Fruit fly (Drosophila melanogaster) whole organism, embryonic: Measurements from ENCODE around the gene CG10874.
A peak's percentile ranks its signal among the peaks of the same experiment; 100 is the strongest.

Experiments
- Ada2b ChIP-seq: fragments of 200-800 bp; sonication (Bioruptor generic); IDR thresholded peaks from 2 replicates; pipeline ENCODE4 v1.3.6; 2022; ENCODE audit warnings: missing biosample characterization, missing genetic modification characterization
- Adf1 ChIP-seq: fragments of 200-800 bp; sonication (Bioruptor generic); IDR thresholded peaks from 2 replicates; pipeline ENCODE4 v1.3.6; 2022; ENCODE audit warnings: missing biosample characterization, missing genetic modification characterization
- Awh ChIP-seq: fragments of 200-800 bp; sonication (Bioruptor generic); IDR thresholded peaks from 2 replicates; pipeline ENCODE4, ENCODE4 v1.3.6; 2022; ENCODE audit warnings: missing biosample characterization, missing genetic modification characterization
- BEAF-32 ChIP-seq: fragments of 200-800 bp; sonication (Bioruptor generic); optimal IDR thresholded peaks from 3 replicates; lab custom pipeline; 2017; ENCODE audit warnings: missing biosample characterization, missing genetic modification characterization, mild to moderate bottlenecking, moderate library complexity, missing genetic modification reagents
- Bdp1 ChIP-seq: fragments of 200-800 bp; sonication (Bioruptor generic); optimal IDR thresholded peaks from 3 replicates; lab custom pipeline; 2016; ENCODE audit warnings: missing biosample characterization, missing genetic modification characterization
- Bgb ChIP-seq: fragments of 200-800 bp; sonication (Bioruptor generic); IDR thresholded peaks from 2 replicates; pipeline ENCODE4 v1.3.6; 2022; ENCODE audit warnings: missing biosample characterization, missing genetic modification characterization; ENCODE audit not compliant: partially characterized antibody
- CG11247 ChIP-seq: fragments of 200-800 bp; sonication (Bioruptor generic); IDR thresholded peaks from 2 replicates; pipeline ENCODE4 v1.3.6; 2022; ENCODE audit warnings: missing biosample characterization, missing genetic modification characterization
- CG11560 ChIP-seq: fragments of 200-800 bp; sonication (Bioruptor generic); IDR thresholded peaks from 3 replicates; pipeline ENCODE4 v1.3.6; 2022; ENCODE audit warnings: missing biosample characterization, missing genetic modification characterization
- CG12104 ChIP-seq: fragments of 200-800 bp; sonication (Bioruptor generic); optimal IDR thresholded peaks from 3 replicates; lab custom pipeline; 2016; ENCODE audit warnings: missing biosample characterization, missing genetic modification characterization
- CG12769 ChIP-seq: fragments of 200-800 bp; sonication (Bioruptor generic); optimal IDR thresholded peaks from 2 replicates; lab custom pipeline; 2019; ENCODE audit warnings: missing biosample characterization, mild to moderate bottlenecking, missing genetic modification characterization, moderate library complexity
- CG15514 ChIP-seq: fragments of 200-800 bp; sonication (Bioruptor generic); optimal IDR thresholded peaks from 3 replicates; lab custom pipeline; 2017; ENCODE audit warnings: missing biosample characterization, missing genetic modification characterization, mild to moderate bottlenecking, moderate library complexity, missing genetic modification reagents
- CG17612 ChIP-seq: fragments of 200-800 bp; sonication (Bioruptor generic); IDR thresholded peaks from 2 replicates; pipeline ENCODE4 v1.3.6; 2022; ENCODE audit warnings: missing biosample characterization, missing genetic modification characterization
- CG18599 ChIP-seq: fragments of 200-800 bp; sonication (Bioruptor generic); optimal IDR thresholded peaks from 3 replicates; lab custom pipeline; 2017; ENCODE audit warnings: missing biosample characterization, missing genetic modification characterization, mild to moderate bottlenecking, moderate library complexity, missing genetic modification reagents
- CG18764 ChIP-seq: fragments of 200-800 bp; sonication (Bioruptor generic); optimal IDR thresholded peaks from 3 replicates; lab custom pipeline; 2016; ENCODE audit warnings: missing biosample characterization, missing genetic modification characterization
- CG2199 ChIP-seq: fragments of 200-800 bp; sonication (Bioruptor generic); IDR thresholded peaks from 3 replicates; pipeline ENCODE4 v1.3.6; 2022; ENCODE audit warnings: missing biosample characterization, missing genetic modification characterization
- CG2712 ChIP-seq: fragments of 200-800 bp; optimal IDR thresholded peaks from 3 replicates; lab custom pipeline; 2019; ENCODE audit warnings: missing biosample characterization, mild to moderate bottlenecking, missing genetic modification characterization, moderate library complexity
- CG3407 ChIP-seq: fragments of 200-800 bp; sonication (Bioruptor generic); optimal IDR thresholded peaks from 2 replicates; lab custom pipeline; 2018; ENCODE audit warnings: missing biosample characterization, mild to moderate bottlenecking, missing genetic modification characterization
- CG3847 ChIP-seq: fragments of 200-800 bp; sonication (Bioruptor generic); IDR thresholded peaks from 2 replicates; pipeline ENCODE4 v1.3.6; 2022; ENCODE audit warnings: missing biosample characterization, missing genetic modification characterization
- CG4360 ChIP-seq: fragments of 200-800 bp; sonication (Bioruptor generic); IDR thresholded peaks from 2 replicates; pipeline ENCODE4 v1.3.6; 2022; ENCODE audit warnings: missing biosample characterization, missing genetic modification characterization
- CG4617 ChIP-seq: fragments of 200-800 bp; sonication (Bioruptor generic); optimal IDR thresholded peaks from 3 replicates; lab custom pipeline; 2016; ENCODE audit warnings: missing biosample characterization, missing genetic modification characterization, borderline replicate concordance
- CG6683 ChIP-seq: fragments of 200-800 bp; sonication (Bioruptor generic); optimal IDR thresholded peaks from 2 replicates; lab custom pipeline; 2017; ENCODE audit warnings: missing biosample characterization, mild to moderate bottlenecking, missing genetic modification characterization, missing genetic modification reagents
- CG6791 ChIP-seq: fragments of 200-800 bp; sonication (Bioruptor generic); IDR thresholded peaks from 3 replicates; pipeline ENCODE4 v1.3.6; 2022; ENCODE audit warnings: missing biosample characterization, missing genetic modification characterization; ENCODE audit not compliant: partially characterized antibody
- CG8388 ChIP-seq: fragments of 200-800 bp; sonication (Bioruptor generic); optimal IDR thresholded peaks from 2 replicates; lab custom pipeline; 2019; ENCODE audit warnings: missing biosample characterization, mild to moderate bottlenecking, missing genetic modification characterization, moderate library complexity
- CG8924 ChIP-seq: fragments of 200-800 bp; optimal IDR thresholded peaks from 3 replicates; lab custom pipeline; 2019; ENCODE audit warnings: missing biosample characterization, mild to moderate bottlenecking, missing genetic modification characterization, moderate library complexity
- CG9215 ChIP-seq: fragments of 200-800 bp; sonication (Bioruptor generic); IDR thresholded peaks from 2 replicates; pipeline ENCODE4 v1.3.6; 2022; ENCODE audit warnings: missing biosample characterization, missing genetic modification characterization
- CG9609 ChIP-seq: fragments of 200-800 bp; sonication (Bioruptor generic); optimal IDR thresholded peaks from 3 replicates; lab custom pipeline; 2016; ENCODE audit warnings: missing biosample characterization, missing genetic modification characterization
- CHES-1-like ChIP-seq: fragments of 200-800 bp; sonication (Bioruptor generic); optimal IDR thresholded peaks from 2 replicates; lab custom pipeline; 2016; ENCODE audit warnings: missing biosample characterization, missing genetic modification characterization
- Dip3 ChIP-seq: fragments of 200-800 bp; sonication (Bioruptor generic); optimal IDR thresholded peaks from 3 replicates; lab custom pipeline; 2016; ENCODE audit warnings: missing biosample characterization, missing genetic modification characterization
- HLH54F ChIP-seq: fragments of 200-800 bp; sonication (Bioruptor generic); optimal IDR thresholded peaks from 3 replicates; lab custom pipeline; 2016; ENCODE audit warnings: missing biosample characterization, missing genetic modification characterization
- Hmr ChIP-seq: fragments of 200-800 bp; sonication (Bioruptor generic); optimal IDR thresholded peaks from 3 replicates; lab custom pipeline; 2017; ENCODE audit warnings: mild to moderate bottlenecking, missing biosample characterization, missing genetic modification reagents, missing genetic modification characterization
- Poxn ChIP-seq: fragments of 200-800 bp; sonication (Bioruptor generic); IDR thresholded peaks from 2 replicates; pipeline ENCODE4 v1.3.6; 2022; ENCODE audit warnings: missing biosample characterization, missing genetic modification characterization
- ab ChIP-seq: fragments of 200-800 bp; sonication (Bioruptor generic); optimal IDR thresholded peaks from 2 replicates; lab custom pipeline; 2016; ENCODE audit warnings: missing biosample characterization, missing genetic modification characterization
- ash1 ChIP-seq: fragments of 200-800 bp; sonication (Bioruptor generic); optimal IDR thresholded peaks from 2 replicates; lab custom pipeline; 2018; ENCODE audit warnings: missing biosample characterization, mild to moderate bottlenecking, missing genetic modification characterization
- az2 ChIP-seq: fragments of 200-800 bp; sonication (Bioruptor generic); optimal IDR thresholded peaks from 3 replicates; lab custom pipeline; 2016; ENCODE audit warnings: missing biosample characterization, missing genetic modification characterization
- caup ChIP-seq: fragments of 200-800 bp; sonication (Bioruptor generic); optimal IDR thresholded peaks from 3 replicates; lab custom pipeline; 2017; ENCODE audit warnings: missing biosample characterization, mild to moderate bottlenecking, missing genetic modification characterization, moderate library complexity; ENCODE audit not compliant: severe bottlenecking
- chm ChIP-seq: fragments of 200-800 bp; sonication (Bioruptor generic); IDR thresholded peaks from 2 replicates; pipeline ENCODE4 v1.3.6; 2022; ENCODE audit warnings: missing biosample characterization, missing genetic modification characterization
- corto ChIP-seq: fragments of 200-800 bp; sonication (Bioruptor generic); optimal IDR thresholded peaks from 2 replicates; lab custom pipeline; 2016; ENCODE audit warnings: missing biosample characterization, mild to moderate bottlenecking, missing genetic modification characterization, moderate library complexity
- dati ChIP-seq: fragments of 200-800 bp; sonication (Bioruptor generic); IDR thresholded peaks from 2 replicates; pipeline ENCODE4 v1.3.6; 2022; ENCODE audit warnings: missing biosample characterization, missing genetic modification characterization
- dm ChIP-seq: fragments of 200-800 bp; sonication (Bioruptor generic); optimal IDR thresholded peaks from 3 replicates; lab custom pipeline; 2016; ENCODE audit warnings: missing biosample characterization, missing genetic modification characterization
- eve ChIP-seq, 2 experiments: fragments of >200 bp; optimal IDR thresholded peaks; 2 replicates each; lab custom pipeline; 2017; ENCODE audit warnings: missing biosample characterization in 2 of 2, missing genetic modification characterization in 2 of 2
- ftz-f1 ChIP-seq: fragments of 200-800 bp; sonication (Bioruptor generic); optimal IDR thresholded peaks from 2 replicates; lab custom pipeline; 2016; ENCODE audit warnings: missing biosample characterization, missing genetic modification characterization
- hb ChIP-seq: fragments of 200-800 bp; sonication (Bioruptor generic); IDR thresholded peaks from 3 replicates; pipeline ENCODE4 v1.3.6; 2022; ENCODE audit warnings: missing biosample characterization, missing genetic modification characterization; ENCODE audit not compliant: partially characterized antibody
- ken ChIP-seq: fragments of 200-800 bp; sonication (Bioruptor generic); IDR thresholded peaks from 3 replicates; pipeline ENCODE4 v1.3.6; 2022; ENCODE audit warnings: missing biosample characterization, missing genetic modification characterization
- lbe ChIP-seq: fragments of 200-800 bp; sonication (Bioruptor generic); optimal IDR thresholded peaks from 2 replicates; lab custom pipeline; 2016; ENCODE audit warnings: missing biosample characterization, mild to moderate bottlenecking, missing genetic modification characterization
- oc ChIP-seq: fragments of 200-800 bp; sonication (Bioruptor generic); optimal IDR thresholded peaks from 2 replicates; lab custom pipeline; 2018; ENCODE audit warnings: missing biosample characterization, mild to moderate bottlenecking, missing genetic modification characterization, moderate library complexity
- pros ChIP-seq: fragments of 200-800 bp; sonication (Bioruptor generic); optimal IDR thresholded peaks from 3 replicates; lab custom pipeline; 2019; ENCODE audit warnings: missing biosample characterization, mild to moderate bottlenecking, missing genetic modification characterization, moderate library complexity
- tio ChIP-seq: fragments of 200-800 bp; sonication (Bioruptor generic); optimal IDR thresholded peaks from 2 replicates; lab custom pipeline; 2017; ENCODE audit warnings: missing biosample characterization, missing genetic modification characterization, inconsistent platforms
- tll ChIP-seq, 2 experiments: fragments of 200-800 bp in 1 of 2; fragments of >200 bp in 1 of 2; sonication (Bioruptor generic) in 1 of 2; optimal IDR thresholded peaks; 2 replicates each; lab custom pipeline; 2017 to 2019; ENCODE audit warnings: missing biosample characterization in 2 of 2, missing genetic modification characterization in 2 of 2, mild to moderate bottlenecking in 1 of 2, moderate library complexity in 1 of 2
- vfl ChIP-seq: fragments of 200-800 bp; sonication (Bioruptor generic); optimal IDR thresholded peaks from 2 replicates; lab custom pipeline; 2016; ENCODE audit warnings: missing biosample characterization, missing genetic modification characterization
- zen ChIP-seq: fragments of 200-800 bp; sonication (Bioruptor generic); optimal IDR thresholded peaks from 3 replicates; lab custom pipeline; 2018; ENCODE audit warnings: missing biosample characterization, mild to moderate bottlenecking, missing genetic modification characterization, moderate library complexity

The CG10874 gene

DNA sequence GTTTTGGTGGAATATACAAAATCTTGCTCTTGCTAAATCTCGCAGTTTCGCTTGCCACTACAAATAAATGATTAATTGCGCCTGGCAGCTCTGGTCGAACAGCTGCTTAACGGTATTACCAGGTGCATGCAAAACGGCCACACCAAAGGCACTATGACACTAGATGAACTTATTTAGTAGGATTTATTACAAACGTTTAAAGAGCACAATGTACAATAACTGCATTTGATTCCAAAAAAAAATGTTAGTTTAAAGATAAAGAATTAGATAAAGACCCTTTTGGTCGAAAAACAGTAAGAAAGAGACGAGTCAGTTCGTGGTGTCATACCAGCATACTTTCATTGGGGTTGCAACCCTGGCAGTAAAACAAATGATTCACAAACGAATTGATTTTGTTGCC, 45.0 kb downstream of the CG10874 start, which contains the start of the genes CG11723 and Tbcd (continued):
- TF ChIP-seq Awh (peak; percentile 93), CG6791 (GFP tag; lab: Robert Waterston, UW) (peak; percentile 42; the same call in 1 of the 3 replicates), CG9609 (peak; percentile 89), Dip3 (GFP tag; lab: Kevin White, UChicago) (peak; percentile 83), CG9215 (peak; percentile 90), ken (peak; percentile 93), Adf1 (GFP tag; lab: Robert Waterston, UW) (peak; percentile 55), CG6683 (GFP tag; lab: Kevin White, UChicago) (peak; percentile 59), CG3847 (GFP tag; lab: Robert Waterston, UW) (peak; percentile 93), dm (GFP tag; lab: Kevin White, UChicago) (peak; percentile 72), Bdp1 (GFP tag; lab: Kevin White, UChicago) (peak; percentile 84), lbe (no peak), CG4360 (GFP tag; lab: Robert Waterston, UW) (peak; percentile 68), Hmr (no peak), corto (GFP tag; lab: Kevin White, UChicago) (no peak), CG3407 (no peak), vfl (GFP tag; lab: Kevin White, UChicago) (peak; percentile 65), BEAF-32 (GFP tag; lab: Kevin White, UChicago) (peak; percentile 33), tio (GFP tag; lab: Kevin White, UChicago) (no peak), CG2712 (tag; lab: Kevin White, UChicago) (peak; percentile 91), CG4617 (GFP tag; lab: Kevin White, UChicago) (peak; percentile 93), ftz-f1 (GFP tag; lab: Kevin White, UChicago) (peak; percentile 12), CG11560 (peak; percentile 56; the same call in 1 of the 3 replicates), Poxn (peak; percentile 61; the same call in 1 of the 2 replicates), CG15514 (peak; percentile 87), CG8924 (tag; lab: Kevin White, UChicago) (peak; percentile 90), chm (GFP tag; lab: Robert Waterston, UW) (peak; percentile 91), CG12104 (peak; percentile 78), CG11247 (peak; percentile 85), dati (GFP tag; lab: Robert Waterston, UW) (peak; percentile 75), oc (tag; lab: Kevin White, UChicago) (no peak), hb (no peak), CG18764 (peak; percentile 95), Ada2b (GFP tag; lab: Robert Waterston, UW) (peak; percentile 91), Bgb (GFP tag; lab: Robert Waterston, UW) (no peak; the same call in none of the 2 replicates), eve (GFP tag; optimal IDR thresholded peaks at IDR 0.05; lab: Kevin White, UChicago) (no peak), tll (GFP tag; optimal IDR thresholded peaks at IDR 0.05; lab: Kevin White, UChicago) (peak in 1 of 2 experiments; percentile 20), CG8388 (GFP tag; lab: Kevin White, UChicago) (peak; percentile 88), ab (GFP tag; lab: Kevin White, UChicago) (peak; percentile 60), CHES-1-like (GFP tag; lab: Kevin White, UChicago) (peak; percentile 87), caup (GFP tag; lab: Kevin White, UChicago) (peak; percentile 87), pros (GFP tag; lab: Kevin White, UChicago) (no peak), CG18599 (no peak), HLH54F (GFP tag; lab: Kevin White, UChicago) (peak; percentile 89), zen (tag; lab: Kevin White, UChicago) (peak; percentile 85), ash1 (GFP tag; lab: Kevin White, UChicago) (peak; percentile 48), az2 (GFP tag; lab: Kevin White, UChicago) (peak; percentile 83), CG12769 (tag; lab: Kevin White, UChicago) (no peak), CG2199 (peak; percentile 87; the same call in 2 of the 3 replicates), CG17612 (GFP tag; lab: Robert Waterston, UW) (peak; percentile 77)
